Worm (Caenorhabditis elegans) whole organism, L4 larva: ENCODE data around the gene C25E10.16.

ENCODE experiments used
- F44E2.7 ChIP-seq: fragments of 200-800 bp; sonication (Bioruptor generic); IDR thresholded peaks from 2 replicates; pipeline ENCODE4 v2.1.2; 2022; ENCODE audit warnings: missing genetic modification characterization, missing compliant biosample characterization
- F49E8.2 ChIP-seq: sonication (generic microtip); optimal IDR thresholded peaks from 2 replicates; lab custom pipeline; 2016; ENCODE audit warnings: missing compliant biosample characterization, mild to moderate bottlenecking, missing genetic modification characterization, borderline replicate concordance
- R02D3.7 ChIP-seq: fragments of 150-350 bp; sonication (generic microtip); optimal IDR thresholded peaks from 3 replicates; lab custom pipeline; 2014; ENCODE audit warnings: missing biosample characterization, missing genetic modification characterization
- T20F7.1 ChIP-seq: fragments of 200-800 bp; sonication (Bioruptor generic); optimal IDR thresholded peaks from 2 replicates; lab custom pipeline; 2018; ENCODE audit warnings: mild to moderate bottlenecking, missing genetic modification characterization, missing compliant biosample characterization
- Y75B8A.6 ChIP-seq: fragments of 200-800 bp; sonication (Bioruptor generic); IDR thresholded peaks from 2 replicates; pipeline ENCODE4 v1.3.6; 2022; ENCODE audit warnings: missing genetic modification reagents, missing genetic modification characterization, missing compliant biosample characterization
- ZK546.5 ChIP-seq, 2 experiments: sonication (generic microtip); optimal IDR thresholded peaks; 2 replicates each; lab custom pipeline; 2017; ENCODE audit warnings: missing biosample characterization in 2 of 2, missing genetic modification characterization in 2 of 2
- ama-1 ChIP-seq: fragments of 150-350 bp; optimal IDR thresholded peaks from 2 replicates; lab custom pipeline; 2014; ENCODE audit warnings: inconsistent platforms, mixed read lengths
- arid-1 ChIP-seq: fragments of 200-800 bp; sonication (Bioruptor generic); conservative IDR thresholded peaks from 2 replicates; pipeline ENCODE4 v1.3.6; 2022; ENCODE audit warnings: missing genetic modification reagents, missing genetic modification characterization, missing compliant biosample characterization
- ceh-20 ChIP-seq: fragments of 200-800 bp; sonication (Bioruptor generic); IDR thresholded peaks from 2 replicates; pipeline ENCODE4 v1.3.6; 2022; ENCODE audit warnings: missing genetic modification reagents, missing genetic modification characterization, missing compliant biosample characterization
- ceh-32 ChIP-seq: sonication (generic microtip); optimal IDR thresholded peaks from 2 replicates; lab custom pipeline; 2016; ENCODE audit warnings: mild to moderate bottlenecking, missing genetic modification characterization, missing compliant biosample characterization; ENCODE audit not compliant: poor library complexity
- ceh-82 ChIP-seq: sonication (generic microtip); optimal IDR thresholded peaks from 2 replicates; lab custom pipeline; 2017; ENCODE audit warnings: missing biosample characterization, missing genetic modification characterization
- ctbp-1 ChIP-seq: fragments of 200-800 bp; sonication (Bioruptor generic); IDR thresholded peaks from 2 replicates; pipeline ENCODE4 v1.3.6; 2022; ENCODE audit warnings: missing genetic modification reagents, missing genetic modification characterization, missing compliant biosample characterization
- daf-19 ChIP-seq: fragments of 200-800 bp; sonication (Bioruptor generic); conservative IDR thresholded peaks from 2 replicates; pipeline ENCODE4 v1.3.6; 2022; ENCODE audit warnings: missing genetic modification characterization, missing compliant biosample characterization
- dmd-6 ChIP-seq: fragments of 200-800 bp; sonication (Bioruptor generic); IDR thresholded peaks from 2 replicates; pipeline ENCODE4 v1.3.6; 2022; ENCODE audit warnings: missing genetic modification reagents, missing genetic modification characterization, missing compliant biosample characterization
- dpl-1 ChIP-seq: fragments of 150-350 bp; optimal IDR thresholded peaks from 2 replicates; lab custom pipeline; 2014; ENCODE audit warnings: missing biosample characterization, missing genetic modification reagents, missing genetic modification characterization
- dve-1 ChIP-seq: sonication (generic microtip); optimal IDR thresholded peaks from 2 replicates; lab custom pipeline; 2017; ENCODE audit warnings: antibody characterized with exemption, mild to moderate bottlenecking, missing genetic modification characterization, missing compliant biosample characterization; ENCODE audit not compliant: insufficient read depth
- fos-1 ChIP-seq: fragments of 150-350 bp; optimal IDR thresholded peaks from 2 replicates; lab custom pipeline; 2014; ENCODE audit warnings: missing biosample characterization, missing genetic modification characterization
- hlh-30 ChIP-seq: sonication (generic microtip); optimal IDR thresholded peaks from 2 replicates; lab custom pipeline; 2017; ENCODE audit warnings: antibody characterized with exemption, mild to moderate bottlenecking, missing genetic modification characterization, missing compliant biosample characterization; ENCODE audit not compliant: insufficient read depth
- jun-1 ChIP-seq: fragments of 150-350 bp; optimal IDR thresholded peaks from 2 replicates; lab custom pipeline; 2014; ENCODE audit warnings: missing biosample characterization, missing genetic modification reagents, missing genetic modification characterization
- lin-1 ChIP-seq: fragments of 200-800 bp; sonication (Bioruptor generic); IDR thresholded peaks from 2 replicates; pipeline ENCODE4 v1.3.6; 2022; ENCODE audit warnings: missing genetic modification reagents, missing genetic modification characterization, missing compliant biosample characterization
- lin-13 ChIP-seq: fragments of 150-350 bp; optimal IDR thresholded peaks from 2 replicates; lab custom pipeline; 2014; ENCODE audit warnings: missing biosample characterization, missing genetic modification reagents, missing genetic modification characterization
- lin-15B ChIP-seq: fragments of 150-350 bp; sonication (generic microtip); optimal IDR thresholded peaks from 3 replicates; lab custom pipeline; 2014; ENCODE audit warnings: missing biosample characterization, missing genetic modification characterization
- lin-38 ChIP-seq: fragments of 200-800 bp; sonication (Bioruptor generic); IDR thresholded peaks from 2 replicates; pipeline ENCODE4 v1.3.6; 2022; ENCODE audit warnings: missing genetic modification reagents, missing genetic modification characterization, missing compliant biosample characterization
- lir-3 ChIP-seq: sonication (generic microtip); optimal IDR thresholded peaks from 2 replicates; lab custom pipeline; 2016; ENCODE audit warnings: mild to moderate bottlenecking, missing genetic modification characterization, missing compliant biosample characterization
- madf-5 ChIP-seq, 2 experiments: fragments of 200-800 bp; sonication (Bioruptor generic); IDR thresholded peaks; 2 replicates each; pipeline ENCODE4 v1.3.6; 2022; ENCODE audit warnings: missing compliant biosample characterization in 2 of 2, missing genetic modification characterization in 2 of 2
- madf-9 ChIP-seq: fragments of 200-800 bp; sonication (Bioruptor generic); conservative IDR thresholded peaks from 2 replicates; pipeline ENCODE4 v1.3.6; 2022; ENCODE audit warnings: missing genetic modification reagents, missing genetic modification characterization, missing compliant biosample characterization
- mdl-1 ChIP-seq, 2 experiments: fragments of 150-350 bp in 1 of 2; sonication (generic microtip) in 1 of 2; optimal IDR thresholded peaks; 2 replicates each; lab custom pipeline; 2014 to 2017; ENCODE audit warnings: missing biosample characterization in 2 of 2, missing genetic modification characterization in 2 of 2
- mdt-29 ChIP-seq: fragments of 200-800 bp; sonication (Bioruptor generic); IDR thresholded peaks from 2 replicates; pipeline ENCODE4 v1.3.6; 2022; ENCODE audit warnings: missing genetic modification reagents, missing genetic modification characterization, missing compliant biosample characterization
- mep-1 ChIP-seq: fragments of 150-350 bp; sonication (generic microtip); optimal IDR thresholded peaks from 3 replicates; lab custom pipeline; 2014; ENCODE audit warnings: missing biosample characterization, missing genetic modification characterization
- mxl-2 ChIP-seq: fragments of 200-800 bp; sonication (Bioruptor generic); conservative IDR thresholded peaks from 2 replicates; pipeline ENCODE4 v1.3.6; 2022; ENCODE audit warnings: missing genetic modification reagents, missing genetic modification characterization, missing compliant biosample characterization
- nhr-102 ChIP-seq: sonication (generic microtip); optimal IDR thresholded peaks from 2 replicates; lab custom pipeline; 2016; ENCODE audit warnings: mild to moderate bottlenecking, missing genetic modification characterization, moderate library complexity, missing compliant biosample characterization
- nhr-11 ChIP-seq: fragments of 150-350 bp; optimal IDR thresholded peaks from 2 replicates; lab custom pipeline; 2014; ENCODE audit warnings: missing biosample characterization, missing genetic modification characterization
- nhr-237 ChIP-seq: sonication (generic microtip); optimal IDR thresholded peaks from 2 replicates; lab custom pipeline; 2017; ENCODE audit warnings: missing biosample characterization, missing genetic modification characterization
- nhr-25 ChIP-seq: sonication (generic microtip); optimal IDR thresholded peaks from 2 replicates; lab custom pipeline; 2017; ENCODE audit warnings: missing genetic modification characterization, mild to moderate bottlenecking, missing compliant biosample characterization, antibody characterized with exemption, moderate library complexity, borderline replicate concordance; ENCODE audit not compliant: insufficient read depth
- nhr-48 ChIP-seq: sonication (generic microtip); optimal IDR thresholded peaks from 2 replicates; lab custom pipeline; 2016; ENCODE audit warnings: mild to moderate bottlenecking, missing genetic modification characterization, missing compliant biosample characterization
- nhr-6 ChIP-seq: fragments of 150-350 bp; optimal IDR thresholded peaks from 2 replicates; lab custom pipeline; 2014; ENCODE audit warnings: missing biosample characterization, missing genetic modification characterization
- nhr-76 ChIP-seq: fragments of 150-350 bp; optimal IDR thresholded peaks from 2 replicates; lab custom pipeline; 2014; ENCODE audit warnings: missing biosample characterization, missing genetic modification characterization
- nhr-77 ChIP-seq: fragments of 150-350 bp; optimal IDR thresholded peaks from 2 replicates; lab custom pipeline; 2014; ENCODE audit warnings: missing biosample characterization, missing genetic modification characterization
- pha-4 ChIP-seq, 2 experiments: fragments of 150-350 bp in 1 of 2; fragments of 200-800 bp in 1 of 2; sonication (Bioruptor generic) in 1 of 2; IDR thresholded peaks in 1 of 2; optimal IDR thresholded peaks in 1 of 2; 2 replicates each; pipeline versions ENCODE4 v1.3.6 to Lab custom; 2014 to 2022; ENCODE audit warnings: missing genetic modification characterization in 2 of 2, missing genetic modification reagents in 2 of 2, missing biosample characterization in 1 of 2, missing compliant biosample characterization in 1 of 2
- php-3 ChIP-seq: fragments of 200-800 bp; sonication (Bioruptor generic); IDR thresholded peaks from 2 replicates; pipeline ENCODE4 v1.3.6; 2022; ENCODE audit warnings: missing genetic modification reagents, missing genetic modification characterization, missing compliant biosample characterization
- sdz-12 ChIP-seq: fragments of 200-800 bp; sonication (Bioruptor generic); optimal IDR thresholded peaks from 2 replicates; lab custom pipeline; 2018; ENCODE audit warnings: mild to moderate bottlenecking, missing genetic modification characterization, missing compliant biosample characterization
- set-16 ChIP-seq: fragments of 200-800 bp; sonication (Bioruptor generic); IDR thresholded peaks from 2 replicates; pipeline ENCODE4 v1.3.6; 2022; ENCODE audit warnings: missing genetic modification reagents, missing genetic modification characterization, missing compliant biosample characterization
- spr-1 ChIP-seq: sonication (generic microtip); optimal IDR thresholded peaks from 2 replicates; lab custom pipeline; 2016; ENCODE audit warnings: mild to moderate bottlenecking, missing genetic modification characterization, missing compliant biosample characterization
- tra-1 ChIP-seq: fragments of 200-800 bp; sonication (Bioruptor generic); IDR thresholded peaks from 2 replicates; pipeline ENCODE4 v1.3.6; 2022; ENCODE audit warnings: missing genetic modification reagents, missing genetic modification characterization, missing compliant biosample characterization
- unc-130 ChIP-seq: sonication (generic microtip); optimal IDR thresholded peaks from 2 replicates; lab custom pipeline; 2016; ENCODE audit warnings: missing genetic modification reagents, missing genetic modification characterization, missing compliant biosample characterization
- unc-39 ChIP-seq: sonication (generic microtip); optimal IDR thresholded peaks from 2 replicates; lab custom pipeline; 2017; ENCODE audit warnings: missing biosample characterization, missing genetic modification characterization
- unc-62 ChIP-seq, 3 experiments: fragments of 150-350 bp in 1 of 3; sonication (generic microtip); optimal IDR thresholded peaks in 2 of 3; peaks in 1 of 3; 1 replicate in 1 of 3; 2 replicates in 2 of 3; lab custom pipeline; 2014 to 2017; ENCODE audit warnings: missing biosample characterization in 3 of 3, missing genetic modification characterization in 3 of 3, missing genetic modification reagents in 3 of 3, missing genotype in 1 of 3
- ztf-7 ChIP-seq: fragments of 150-350 bp; optimal IDR thresholded peaks from 2 replicates; lab custom pipeline; 2014; ENCODE audit warnings: missing biosample characterization, missing genetic modification characterization

The C25E10.16 gene

ce11 chrV:9095613-9096317, 36.4 kb upstream of the C25E10.16 start, which contains the start of gene F21C10.10 (continued):
- no peak for TF ChIP-seq sdz-12 (GFP tag; lab: Kevin White, UChicago)
- TF ChIP-seq dmd-6 (GFP tag; lab: Robert Waterston, UW), result peak; percentile 99
- TF ChIP-seq nhr-237, result no peak
- peak; percentile 99 for TF ChIP-seq hlh-30 (tag; lab: Kevin White, UChicago)
- no peak for TF ChIP-seq ceh-32 (tag; lab: Kevin White, UChicago)
- TF ChIP-seq madf-9 (GFP tag; lab: Robert Waterston, UW), result peak; percentile 46; the same call in 1 of the 2 replicates
- TF ChIP-seq F49E8.2 (tag; lab: Kevin White, UChicago), result no peak
- peak; percentile 98 for TF ChIP-seq mxl-2
- TF ChIP-seq nhr-25 (tag; lab: Kevin White, UChicago), result peak; percentile 59
- TF ChIP-seq nhr-11, result peak; percentile 87
- TF ChIP-seq madf-5 (GFP tag; IDR thresholded peaks at IDR 0.05; lab: Robert Waterston, UW), result 0 out of 4 replicates have a peak, but pooled peaks of 1 of the 2 experiments have one; percentile 64
- peak; percentile 59 for TF ChIP-seq jun-1 (tag; lab: Kevin White, UChicago)
- peak; percentile 92 for TF ChIP-seq ceh-20 (GFP tag; lab: Robert Waterston, UW)
- no peak for TF ChIP-seq Y75B8A.6 (GFP tag; lab: Robert Waterston, UW)
- TF ChIP-seq spr-1 (tag; lab: Kevin White, UChicago), result peak; percentile 78
- TF ChIP-seq nhr-6 (tag; lab: Kevin White, UChicago), result peak; percentile 50
- TF ChIP-seq tra-1 (GFP tag; lab: Robert Waterston, UW), result peak; percentile 94
- TF ChIP-seq dve-1, result peak; percentile 98
- no peak for TF ChIP-seq ama-1
- TF ChIP-seq ceh-82, result no peak
- TF ChIP-seq fos-1 (tag; lab: Kevin White, UChicago), result no peak
- peak; percentile 56 for TF ChIP-seq dpl-1 (GFP tag; lab: Kevin White, UChicago)
- TF ChIP-seq mdl-1 (tag; optimal IDR thresholded peaks at IDR 0.05; lab: Kevin White, UChicago), result peak; percentile 77 to 96
- TF ChIP-seq set-16 (GFP tag; lab: Robert Waterston, UW), result peak; percentile 59
- peak; percentile 87 for TF ChIP-seq nhr-77
- peak; percentile 86 for TF ChIP-seq php-3
- TF ChIP-seq nhr-76 (tag; lab: Kevin White, UChicago), result peak; percentile 87
- peak; percentile 91 for TF ChIP-seq mep-1 (tag; lab: Kevin White, UChicago)
- TF ChIP-seq arid-1, result 0 out of 2 replicates have a peak, but pooled peaks have one; percentile 8
- TF ChIP-seq lir-3 (tag; lab: Kevin White, UChicago), result no peak
- peak; percentile 99 for TF ChIP-seq nhr-48 (tag; lab: Kevin White, UChicago)
- no peak for TF ChIP-seq lin-15B (tag; lab: Kevin White, UChicago)
- TF ChIP-seq nhr-102 (tag; lab: Kevin White, UChicago), result peak; percentile 93
- peak; percentile 76 for TF ChIP-seq pha-4 (GFP tag; IDR thresholded peaks at IDR 0.05; lab: Robert Waterston, UW)
- peak; percentile 60 for TF ChIP-seq pha-4 (tag; optimal IDR thresholded peaks at IDR 0.05; lab: Kevin White, UChicago)
- TF ChIP-seq unc-39 (tag; lab: Kevin White, UChicago), result no peak
- TF ChIP-seq F44E2.7 (GFP tag; lab: Robert Waterston, UW), result no peak
- no peak for TF ChIP-seq ZK546.5 (tag; optimal IDR thresholded peaks at IDR 0.05; lab: Kevin White, UChicago)
- TF ChIP-seq R02D3.7 (tag; lab: Kevin White, UChicago), result no peak
- TF ChIP-seq unc-130, result no peak
- peak; percentile 63 for TF ChIP-seq ztf-7 (tag; lab: Kevin White, UChicago)
- TF ChIP-seq daf-19, result no peak
- TF ChIP-seq T20F7.1 (GFP tag; lab: Kevin White, UChicago), result peak; percentile 68
- TF ChIP-seq lin-38 (GFP tag; lab: Robert Waterston, UW), result peak; percentile 45
- TF ChIP-seq lin-1 (GFP tag; lab: Robert Waterston, UW), result peak; percentile 62; the same call in 1 of the 2 replicates
- peak in 1 of 2 experiments; percentile 98 for TF ChIP-seq unc-62 (GFP tag; optimal IDR thresholded peaks at IDR 0.05 in 1 of 2; lab: Kevin White, UChicago)
- TF ChIP-seq unc-62 (tag; optimal IDR thresholded peaks at IDR 0.05; lab: Kevin White, UChicago), result no peak
- TF ChIP-seq mdt-29, result peak; percentile 76
- peak; percentile 59; the same call in 1 of the 2 replicates for TF ChIP-seq ctbp-1 (GFP tag; lab: Robert Waterston, UW)
- TF ChIP-seq lin-13 (GFP tag; lab: Kevin White, UChicago), result peak; percentile 50
